Worm (Caenorhabditis elegans): ENCODE data around the gene Y39A1A.3.

Y39A1A.3 gene

ce11 chrIII:10621208-10621607 is 24.9 kb upstream of the Y39A1A.3 start, which contains the start of the genes lron-10 and hpr-9 (continued):
- TF ChIP-seq ceh-82 (tag; optimal IDR thresholded peaks at IDR 0.05) (peak in 2 of 3 experiments; percentile 36 to 66), nhr-28 (tag; optimal IDR thresholded peaks at IDR 0.05) (no peak), ceh-90 (tag; optimal IDR thresholded peaks at IDR 0.05) (peak; percentile 93), ets-5 (GFP tag; IDR thresholded peaks at IDR 0.05) (no peak), dpl-1 (GFP tag; optimal IDR thresholded peaks at IDR 0.05) (peak; percentile 76 to 85 (median 82)), lin-39 (tag; optimal IDR thresholded peaks at IDR 0.05) (peak; percentile 58), lin-14 (GFP tag; optimal IDR thresholded peaks at IDR 0.05) (peak; percentile 87), nhr-84 (tag; optimal IDR thresholded peaks at IDR 0.05) (no peak), nhr-12 (tag; optimal IDR thresholded peaks at IDR 0.05) (no peak), lsy-2 (tag; optimal IDR thresholded peaks at IDR 0.05) (peak; percentile 83 to 86), irx-1 (tag; optimal IDR thresholded peaks at IDR 0.05) (peak; percentile 97), lin-15B (tag; optimal IDR thresholded peaks at IDR 0.05) (peak; percentile 27), tlp-1 (tag; optimal IDR thresholded peaks at IDR 0.05) (no peak), rnt-1 (tag; optimal IDR thresholded peaks at IDR 0.05) (peak; percentile 99), mef-2 (tag; optimal IDR thresholded peaks at IDR 0.05) (no peak), vab-15 (tag; optimal IDR thresholded peaks at IDR 0.05) (peak; percentile 50), unc-62 (GFP tag; optimal IDR thresholded peaks at IDR 0.05) (no peak), nhr-90 (tag; optimal IDR thresholded peaks at IDR 0.05; ENCODE audit: poor library complexity) (peak; percentile 97), C16A3.4 (tag; optimal IDR thresholded peaks at IDR 0.05) (peak; percentile 70), nhr-11 (tag; optimal IDR thresholded peaks at IDR 0.05) (no peak), unc-98 (GFP tag; IDR thresholded peaks at IDR 0.05) (peak; percentile 71), elt-3 (tag; optimal IDR thresholded peaks at IDR 0.05) (peak in 2 of 6 experiments; percentile 73 to 85), zip-4 (GFP tag; optimal IDR thresholded peaks at IDR 0.05) (peak; percentile 50), fkh-4 (tag; optimal IDR thresholded peaks at IDR 0.05; ENCODE audit: borderline replicate concordance) (peak; percentile 98), nhr-76 (tag; optimal IDR thresholded peaks at IDR 0.05) (no peak), ces-1 (GFP tag; optimal IDR thresholded peaks at IDR 0.05) (no peak), unc-130 (tag; optimal IDR thresholded peaks at IDR 0.05) (peak; percentile 52), nhr-47 (tag; optimal IDR thresholded peaks at IDR 0.05) (peak; percentile 94), unc-86 (tag; optimal IDR thresholded peaks at IDR 0.05) (peak; percentile 70), fkh-10 (GFP tag; optimal IDR thresholded peaks at IDR 0.05) (no peak), swsn-7 (tag; optimal IDR thresholded peaks at IDR 0.05) (peak; percentile 82), hlh-4 (tag; optimal IDR thresholded peaks at IDR 0.05) (peak; percentile 47), tbx-2 (tag; optimal IDR thresholded peaks at IDR 0.05) (peak; percentile 93), ama-1 (optimal IDR thresholded peaks at IDR 0.05) (no peak), ceh-8 (GFP tag; optimal IDR thresholded peaks at IDR 0.05) (peak; percentile 74), xbp-1 (tag; optimal IDR thresholded peaks at IDR 0.05) (peak; percentile 84), ceh-88 (GFP tag; IDR thresholded peaks at IDR 0.05) (peak; percentile 61; the same call in 1 of the 2 replicates), dsc-1 (tag; optimal IDR thresholded peaks at IDR 0.05) (peak; percentile 89), grh-1 (GFP tag; IDR thresholded peaks at IDR 0.05) (peak; percentile 90), hlh-17 (GFP tag; optimal IDR thresholded peaks at IDR 0.05; ENCODE audit: borderline replicate concordance) (no peak), unc-30 (tag; optimal IDR thresholded peaks at IDR 0.05) (no peak), fos-1 (tag; optimal IDR thresholded peaks at IDR 0.05) (peak; percentile 13), aha-1 (tag; optimal IDR thresholded peaks at IDR 0.05) (no peak), zag-1 (tag; optimal IDR thresholded peaks at IDR 0.05) (no peak), fkh-8 (tag; optimal IDR thresholded peaks at IDR 0.05) (peak; percentile 81), jun-1 (tag; optimal IDR thresholded peaks at IDR 0.05) (peak; percentile 28), sox-4 (tag; optimal IDR thresholded peaks at IDR 0.05) (peak; percentile 94), nhr-77 (tag; optimal IDR thresholded peaks at IDR 0.05) (peak; percentile 46), nhr-237 (tag; optimal IDR thresholded peaks at IDR 0.05) (peak; percentile 38), ztf-4 (tag; optimal IDR thresholded peaks at IDR 0.05) (peak; percentile 42), lin-35 (GFP tag; optimal IDR thresholded peaks at IDR 0.05) (peak; percentile 78 to 90), snu-23 (GFP tag; optimal IDR thresholded peaks at IDR 0.05) (peak; percentile 94), mdl-1 (tag; optimal IDR thresholded peaks at IDR 0.05) (peak in 1 of 2 experiments; percentile 77), elt-2 (tag; optimal IDR thresholded peaks at IDR 0.05) (peak; percentile 70)

All from whole organism, L1 larva.